Worm (Caenorhabditis elegans): ENCODE data around the gene col-154.

- no peak for TF ChIP-seq snpc-4 (tag; optimal IDR thresholded peaks at IDR 0.05)
- no peak for TF ChIP-seq egl-27 (tag; optimal IDR thresholded peaks at IDR 0.05)
- TF ChIP-seq elt-1 (tag; optimal IDR thresholded peaks at IDR 0.05), result no peak
- no peak for TF ChIP-seq dmd-4 (tag; optimal IDR thresholded peaks at IDR 0.05)
- no peak for TF ChIP-seq ztf-4 (tag; optimal IDR thresholded peaks at IDR 0.05)
Measured at ce11 chrV:11389776-11390175, 4.6 kb downstream of the col-154 start, which contains the start of gene col-155.

Measured in whole organism, L2 larva.